Fruit fly (Drosophila melanogaster) whole organism, embryonic: ENCODE measurements around the gene Cp16.

Source experiments
- Abd-B ChIP-seq: fragments of 200-800 bp; sonication (Bioruptor generic); optimal IDR thresholded peaks from 2 replicates; lab custom pipeline; 2018; ENCODE audit warnings: missing biosample characterization, mild to moderate bottlenecking, missing genetic modification characterization, moderate library complexity
- CG11456 ChIP-seq: fragments of 200-800 bp; sonication (Bioruptor generic); IDR thresholded peaks from 3 replicates; pipeline ENCODE4 v1.3.6; 2022; ENCODE audit warnings: missing biosample characterization, missing genetic modification characterization
- CG11723 ChIP-seq: fragments of 200-800 bp; sonication (Bioruptor generic); optimal IDR thresholded peaks from 2 replicates; lab custom pipeline; 2017; ENCODE audit warnings: missing biosample characterization, mild to moderate bottlenecking, missing genetic modification characterization
- CG13296 ChIP-seq: fragments of 200-800 bp; sonication (Bioruptor generic); optimal IDR thresholded peaks from 3 replicates; lab custom pipeline; 2018; ENCODE audit warnings: missing biosample characterization, mild to moderate bottlenecking, missing genetic modification characterization
- CG1529 ChIP-seq: fragments of 200-800 bp; sonication (Bioruptor generic); optimal IDR thresholded peaks from 3 replicates; lab custom pipeline; 2018; ENCODE audit warnings: missing biosample characterization, missing genetic modification characterization
- CG15479 ChIP-seq: fragments of 200-800 bp; sonication (Bioruptor generic); optimal IDR thresholded peaks from 3 replicates; lab custom pipeline; 2019; ENCODE audit warnings: missing biosample characterization, mild to moderate bottlenecking, missing genetic modification characterization, moderate library complexity
- CG1602 ChIP-seq: fragments of 200-800 bp; sonication (Bioruptor generic); optimal IDR thresholded peaks from 3 replicates; lab custom pipeline; 2016; ENCODE audit warnings: missing biosample characterization, missing genetic modification characterization
- CG17829 ChIP-seq: fragments of 200-800 bp; optimal IDR thresholded peaks from 2 replicates; lab custom pipeline; 2019; ENCODE audit warnings: missing biosample characterization, mild to moderate bottlenecking, missing genetic modification characterization, moderate library complexity
- CG18011 ChIP-seq: fragments of 200-800 bp; sonication (Bioruptor generic); optimal IDR thresholded peaks from 2 replicates; lab custom pipeline; 2017; ENCODE audit warnings: missing biosample characterization, missing genetic modification characterization, mild to moderate bottlenecking, moderate library complexity, missing genotype
- CG2120 ChIP-seq: fragments of 200-800 bp; sonication (Bioruptor generic); optimal IDR thresholded peaks from 3 replicates; lab custom pipeline; 2016; ENCODE audit warnings: missing biosample characterization, missing genetic modification characterization
- CG2678 ChIP-seq: fragments of 200-800 bp; sonication (Bioruptor generic); optimal IDR thresholded peaks from 3 replicates; lab custom pipeline; 2019; ENCODE audit warnings: missing biosample characterization, mild to moderate bottlenecking, missing genetic modification characterization, moderate library complexity
- CG2712 ChIP-seq: fragments of 200-800 bp; optimal IDR thresholded peaks from 3 replicates; lab custom pipeline; 2019; ENCODE audit warnings: missing biosample characterization, mild to moderate bottlenecking, missing genetic modification characterization, moderate library complexity
- CG4424 ChIP-seq: fragments of 200-800 bp; sonication (Bioruptor generic); optimal IDR thresholded peaks from 3 replicates; lab custom pipeline; 2016; ENCODE audit warnings: missing biosample characterization, missing genetic modification characterization
- CG6813 ChIP-seq: fragments of 200-800 bp; sonication (Bioruptor generic); optimal IDR thresholded peaks from 2 replicates; lab custom pipeline; 2017; ENCODE audit warnings: missing biosample characterization, missing genetic modification characterization, mild to moderate bottlenecking, moderate library complexity, missing genetic modification reagents
- CG7839 ChIP-seq: fragments of 200-800 bp; sonication (Bioruptor generic); optimal IDR thresholded peaks from 3 replicates; lab custom pipeline; 2018; ENCODE audit warnings: missing biosample characterization, mild to moderate bottlenecking, missing genetic modification characterization, moderate library complexity
- CG8290 ChIP-seq, 3 experiments: fragments of 200-800 bp; sonication (Bioruptor generic); optimal IDR thresholded peaks; 2 replicates each; lab custom pipeline; 2016 to 2019; ENCODE audit warnings: missing biosample characterization in 3 of 3, missing genetic modification characterization in 3 of 3, mild to moderate bottlenecking in 2 of 3, moderate library complexity in 1 of 3
- CG9215 ChIP-seq: fragments of 200-800 bp; sonication (Bioruptor generic); IDR thresholded peaks from 2 replicates; pipeline ENCODE4 v1.3.6; 2022; ENCODE audit warnings: missing biosample characterization, missing genetic modification characterization
- CoRest ChIP-seq: fragments of 200-800 bp; sonication (Bioruptor generic); optimal IDR thresholded peaks from 3 replicates; lab custom pipeline; 2018; ENCODE audit warnings: missing biosample characterization, mild to moderate bottlenecking, missing genetic modification characterization, moderate library complexity
- D ChIP-seq, 2 experiments: fragments of 200-800 bp in 1 of 2; fragments of >200 bp in 1 of 2; sonication (Bioruptor generic) in 1 of 2; optimal IDR thresholded peaks; 2 replicates in 1 of 2; 3 replicates in 1 of 2; lab custom pipeline; 2017; ENCODE audit warnings: mild to moderate bottlenecking in 1 of 2, missing biosample characterization in 1 of 2, missing genetic modification characterization in 1 of 2, missing genetic modification reagents in 1 of 2
- D19B ChIP-seq: fragments of 200-800 bp; sonication (Bioruptor generic); optimal IDR thresholded peaks from 2 replicates; lab custom pipeline; 2017; ENCODE audit warnings: missing biosample characterization, mild to moderate bottlenecking, missing genetic modification characterization
- Dip3 ChIP-seq: fragments of 200-800 bp; sonication (Bioruptor generic); optimal IDR thresholded peaks from 3 replicates; lab custom pipeline; 2016; ENCODE audit warnings: missing biosample characterization, missing genetic modification characterization
- Drgx ChIP-seq: fragments of 200-800 bp; sonication (Bioruptor generic); IDR thresholded peaks from 2 replicates; pipeline ENCODE4 v1.3.6; 2022; ENCODE audit warnings: missing biosample characterization, missing genetic modification characterization
- Ets65A ChIP-seq: fragments of 200-800 bp; sonication (Bioruptor generic); peaks from one replicate; lab custom pipeline; 2016; ENCODE audit warnings: missing biosample characterization, missing genetic modification characterization
- Ets97D ChIP-seq: fragments of 200-800 bp; sonication (Bioruptor generic); optimal IDR thresholded peaks from 3 replicates; lab custom pipeline; 2016; ENCODE audit warnings: missing biosample characterization, missing genetic modification characterization
- H15 ChIP-seq: fragments of 200-800 bp; sonication (Bioruptor generic); IDR thresholded peaks from 3 replicates; pipeline ENCODE4 v1.3.6; 2022; ENCODE audit warnings: missing biosample characterization, missing genetic modification characterization
- H2.0 ChIP-seq: fragments of 200-800 bp; sonication (Bioruptor generic); IDR thresholded peaks from 2 replicates; pipeline ENCODE4 v1.3.6; 2022; ENCODE audit warnings: missing biosample characterization, missing genetic modification characterization
- HLH3B ChIP-seq: fragments of 200-800 bp; sonication (Bioruptor generic); IDR thresholded peaks from 2 replicates; pipeline ENCODE4 v1.3.6; 2022; ENCODE audit warnings: missing biosample characterization, missing genetic modification characterization
- Hr51 ChIP-seq, 2 experiments: fragments of 200-800 bp; sonication (Bioruptor generic); optimal IDR thresholded peaks; 2 replicates in 1 of 2; 3 replicates in 1 of 2; lab custom pipeline; 2016 to 2018; ENCODE audit warnings: missing biosample characterization in 2 of 2, missing genetic modification characterization in 2 of 2, mild to moderate bottlenecking in 1 of 2, moderate library complexity in 1 of 2
- MBD-R2 ChIP-seq: fragments of 200-800 bp; sonication (Bioruptor generic); IDR thresholded peaks from 2 replicates; pipeline ENCODE4 v1.3.6; 2022; ENCODE audit warnings: missing biosample characterization, missing genetic modification characterization
- NK7.1 ChIP-seq: fragments of 200-800 bp; sonication (Bioruptor generic); optimal IDR thresholded peaks from 3 replicates; lab custom pipeline; 2016; ENCODE audit warnings: missing biosample characterization, missing genetic modification characterization
- NfI ChIP-seq: fragments of 200-800 bp; sonication (Bioruptor generic); optimal IDR thresholded peaks from 3 replicates; lab custom pipeline; 2018; ENCODE audit warnings: missing biosample characterization, mild to moderate bottlenecking, missing genetic modification characterization, moderate library complexity
- Oaz ChIP-seq: fragments of 200-800 bp; sonication (Bioruptor generic); IDR thresholded peaks from 2 replicates; pipeline ENCODE4 v1.3.6; 2022; ENCODE audit warnings: missing biosample characterization, missing genetic modification characterization
- Optix ChIP-seq: fragments of 200-800 bp; sonication (Bioruptor generic); IDR thresholded peaks from 3 replicates; pipeline ENCODE4 v1.3.6; 2022; ENCODE audit warnings: missing biosample characterization, missing genetic modification characterization
- Spps ChIP-seq: fragments of 200-800 bp; sonication (Bioruptor generic); optimal IDR thresholded peaks from 2 replicates; lab custom pipeline; 2018; ENCODE audit warnings: missing biosample characterization, mild to moderate bottlenecking, missing genetic modification characterization
- TFAM ChIP-seq: fragments of 200-800 bp; sonication (Bioruptor generic); optimal IDR thresholded peaks from 2 replicates; lab custom pipeline; 2017; ENCODE audit warnings: missing biosample characterization, missing genetic modification characterization, inconsistent platforms
- ac ChIP-seq: fragments of 200-800 bp; sonication (Bioruptor generic); optimal IDR thresholded peaks from 3 replicates; lab custom pipeline; 2017; ENCODE audit warnings: missing biosample characterization, mild to moderate bottlenecking, missing genetic modification characterization
- chinmo ChIP-seq: fragments of 200-800 bp; sonication (Bioruptor generic); IDR thresholded peaks from 4 replicates; pipeline ENCODE4 v1.3.6; 2022; ENCODE audit warnings: missing biosample characterization, missing genetic modification characterization; ENCODE audit not compliant: partially characterized antibody
- crol ChIP-seq: fragments of 200-800 bp; sonication (Bioruptor generic); IDR thresholded peaks from 2 replicates; pipeline ENCODE4 v1.3.6; 2022; ENCODE audit warnings: missing biosample characterization, missing genetic modification characterization
- crp ChIP-seq, 2 experiments: fragments of 200-800 bp; sonication (Bioruptor generic); optimal IDR thresholded peaks; 2 replicates in 1 of 2; 3 replicates in 1 of 2; lab custom pipeline; 2017; ENCODE audit warnings: missing biosample characterization in 2 of 2, missing genetic modification characterization in 2 of 2, mild to moderate bottlenecking in 1 of 2, moderate library complexity in 1 of 2
- dmrt11E ChIP-seq: fragments of 200-800 bp; sonication (Bioruptor generic); optimal IDR thresholded peaks from 3 replicates; lab custom pipeline; 2018; ENCODE audit warnings: missing biosample characterization, mild to moderate bottlenecking, missing genetic modification characterization, moderate library complexity
- dpn ChIP-seq, 2 experiments: fragments of 200-800 bp; sonication (Bioruptor generic); optimal IDR thresholded peaks; 3 replicates each; lab custom pipeline; 2016; ENCODE audit warnings: missing biosample characterization in 2 of 2, missing genetic modification characterization in 2 of 2
- dysf ChIP-seq: fragments of 200-800 bp; sonication (Bioruptor generic); IDR thresholded peaks from 3 replicates; pipeline ENCODE4 v1.3.6; 2022; ENCODE audit warnings: missing biosample characterization, missing genetic modification characterization
- grau ChIP-seq: fragments of 200-800 bp; optimal IDR thresholded peaks from 3 replicates; lab custom pipeline; 2019; ENCODE audit warnings: missing biosample characterization, mild to moderate bottlenecking, missing genetic modification characterization, moderate library complexity
- jigr1 ChIP-seq: fragments of 200-800 bp; sonication (Bioruptor generic); IDR thresholded peaks from 3 replicates; pipeline ENCODE4 v1.3.6; 2022; ENCODE audit warnings: missing biosample characterization, missing genetic modification characterization
- jing ChIP-seq: fragments of 200-800 bp; sonication (Bioruptor generic); optimal IDR thresholded peaks from 2 replicates; lab custom pipeline; 2018; ENCODE audit warnings: missing biosample characterization, mild to moderate bottlenecking, missing genetic modification characterization
- lmd ChIP-seq: fragments of 200-800 bp; sonication (Bioruptor generic); IDR thresholded peaks from 2 replicates; pipeline ENCODE4 v1.3.6; 2022; ENCODE audit warnings: missing biosample characterization, missing genetic modification characterization
- mirr ChIP-seq: fragments of 200-800 bp; sonication (Bioruptor generic); optimal IDR thresholded peaks from 3 replicates; lab custom pipeline; 2018; ENCODE audit warnings: missing biosample characterization, mild to moderate bottlenecking, missing genetic modification characterization
- pnt ChIP-seq: fragments of 200-800 bp; sonication (Bioruptor generic); optimal IDR thresholded peaks from 3 replicates; lab custom pipeline; 2016; ENCODE audit warnings: missing biosample characterization, missing genetic modification characterization
- sr ChIP-seq: fragments of 200-800 bp; sonication (Bioruptor generic); IDR thresholded peaks from 3 replicates; pipeline ENCODE4 v1.3.6; 2022; ENCODE audit warnings: missing biosample characterization, missing genetic modification characterization
- trem ChIP-seq: fragments of 200-800 bp; optimal IDR thresholded peaks from 3 replicates; lab custom pipeline; 2019; ENCODE audit warnings: missing biosample characterization, mild to moderate bottlenecking, missing genetic modification characterization, moderate library complexity

Gene Cp16

DNA sequence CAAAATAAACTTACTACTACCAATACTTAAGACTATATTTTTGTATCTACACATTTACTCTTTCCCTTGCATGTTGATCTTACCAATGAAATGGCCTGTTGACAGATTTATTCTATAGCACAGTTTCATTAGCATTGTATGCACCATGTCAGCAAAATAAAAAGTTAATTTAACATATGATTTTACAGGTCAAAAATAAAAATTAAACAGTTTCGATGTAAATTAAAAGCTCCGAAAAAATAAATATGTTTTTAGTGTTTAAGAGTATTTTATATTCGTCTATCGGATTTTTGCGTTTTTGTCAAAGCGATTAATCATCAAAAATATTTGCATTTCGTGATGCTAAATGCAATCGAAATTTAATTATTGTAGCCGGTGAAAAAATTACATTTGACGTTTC is 16.6 kb downstream of the Cp16 start (continued):
- no peak for TF ChIP-seq TFAM (GFP tag; lab: Kevin White, UChicago)
- TF ChIP-seq Hr51 (GFP tag; optimal IDR thresholded peaks at IDR 0.05; lab: Kevin White, UChicago): peak in 1 of 2 experiments; percentile 7
- no peak for TF ChIP-seq D (optimal IDR thresholded peaks at IDR 0.05; lab: Kevin White, UChicago)
- no peak for TF ChIP-seq D (GFP tag; optimal IDR thresholded peaks at IDR 0.05; lab: Kevin White, UChicago)
- TF ChIP-seq crol (GFP tag; lab: Robert Waterston, UW): no peak
- no peak for TF ChIP-seq NK7.1 (GFP tag; lab: Kevin White, UChicago)
- TF ChIP-seq Optix (GFP tag; lab: Robert Waterston, UW): no peak
- no peak for TF ChIP-seq chinmo
- TF ChIP-seq HLH3B: no peak
- no peak for TF ChIP-seq sr
- TF ChIP-seq jing (GFP tag; lab: Kevin White, UChicago): no peak
- TF ChIP-seq Ets97D (GFP tag; lab: Kevin White, UChicago): no peak
- no peak for TF ChIP-seq Oaz (GFP tag; lab: Robert Waterston, UW)
- no peak for TF ChIP-seq ac (GFP tag; lab: Kevin White, UChicago)
- TF ChIP-seq CG15479 (GFP tag; lab: Kevin White, UChicago): no peak
- no peak for TF ChIP-seq CG1529 (GFP tag; lab: Kevin White, UChicago)
- TF ChIP-seq CG18011 (GFP tag; lab: Kevin White, UChicago): no peak
- TF ChIP-seq CG2712 (tag; lab: Kevin White, UChicago): peak; percentile 12
- TF ChIP-seq CG4424: no peak
- peak; percentile 15 for TF ChIP-seq CG2678 (tag; lab: Kevin White, UChicago)
- no peak for TF ChIP-seq Drgx (GFP tag; lab: Robert Waterston, UW)

DNA sequence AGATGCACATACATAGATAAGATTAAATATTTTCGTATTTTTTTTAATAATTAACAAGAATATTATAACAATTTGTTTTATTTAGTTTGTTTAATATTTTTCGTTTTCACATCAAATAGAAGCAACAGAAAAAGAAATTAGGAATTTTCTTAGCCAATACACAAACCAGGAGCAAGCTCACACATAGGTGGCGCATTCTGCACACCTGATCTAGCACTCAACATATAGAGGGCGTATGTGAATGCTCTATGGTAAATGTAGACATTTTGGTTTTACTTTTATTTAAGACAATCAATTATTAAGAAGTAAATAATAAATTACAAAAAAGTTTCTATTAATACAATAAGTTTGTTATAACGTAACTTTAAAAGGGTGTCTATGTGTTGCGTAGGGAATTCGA is 17.1 kb downstream of the Cp16 start:
- TF ChIP-seq dmrt11E (peak; percentile 31), H15 (GFP tag; lab: Robert Waterston, UW) (peak; percentile 43; the same call in 1 of the 3 replicates), H2.0 (GFP tag; lab: Robert Waterston, UW) (peak; percentile 26; the same call in 1 of the 2 replicates), grau (tag; lab: Kevin White, UChicago) (peak; percentile 27), Ets65A (GFP tag; lab: Kevin White, UChicago) (peak; percentile 62), jigr1 (peak; percentile 65; the same call in 1 of the 3 replicates), CG11456 (peak; percentile 92), CG2120 (GFP tag; lab: Kevin White, UChicago) (peak; percentile 1), Spps (tag; lab: Kevin White, UChicago) (no peak), dpn (GFP tag; optimal IDR thresholded peaks at IDR 0.05; lab: Kevin White, UChicago) (peak; percentile 5 to 42), Dip3 (no peak), crp (GFP tag; optimal IDR thresholded peaks at IDR 0.05; lab: Kevin White, UChicago) (no peak), CG11723 (GFP tag; lab: Kevin White, UChicago) (no peak), CG7839 (tag; lab: Kevin White, UChicago) (peak; percentile 60), CG17829 (tag; lab: Kevin White, UChicago) (peak; percentile 24), CG9215 (GFP tag; lab: Robert Waterston, UW) (peak; percentile 35; the same call in 1 of the 2 replicates), dysf (GFP tag; lab: Robert Waterston, UW) (peak; percentile 53; the same call in 2 of the 3 replicates), MBD-R2 (GFP tag; lab: Robert Waterston, UW) (no peak), CG13296 (no peak), pnt (peak; percentile 19), D19B (GFP tag; lab: Kevin White, UChicago) (no peak), mirr (GFP tag; lab: Kevin White, UChicago) (no peak), CG8290 (GFP tag; optimal IDR thresholded peaks at IDR 0.05; lab: Kevin White, UChicago) (peak; percentile 21), CG8290 (tag; optimal IDR thresholded peaks at IDR 0.05; lab: Kevin White, UChicago) (peak in 1 of 2 experiments; percentile 48), CoRest (tag; lab: Kevin White, UChicago) (peak; percentile 23), lmd (peak; percentile 61; the same call in 1 of the 2 replicates), NfI (GFP tag; lab: Kevin White, UChicago) (peak; percentile 32), CG1602 (GFP tag; lab: Kevin White, UChicago) (peak; percentile 26), trem (peak; percentile 18), Abd-B (GFP tag; lab: Kevin White, UChicago) (peak; percentile 7), CG6813 (GFP tag; lab: Kevin White, UChicago) (no peak)
